Worm (Caenorhabditis elegans): ENCODE results near the gene sea-1.

Gene sea-1

ce11 chrII:3647111-3647510 lies 26.3 kb downstream of the sea-1 start, which contains the start of gene fbxb-33:
Gene fbxb-33 (plus strand): TSS chrII:3647411.
- TF ChIP-seq vab-7 (GFP tag; IDR thresholded peaks at IDR 0.05) (no peak), ceh-44 (GFP tag; IDR thresholded peaks at IDR 0.05) (no peak), ztf-7 (tag; optimal IDR thresholded peaks at IDR 0.05) (no peak)

- no peak for TF ChIP-seq ceh-44 (GFP tag; IDR thresholded peaks at IDR 0.05)
- no peak for TF ChIP-seq php-3 (GFP tag; IDR thresholded peaks at IDR 0.05)
- no peak for TF ChIP-seq jun-1 (tag; optimal IDR thresholded peaks at IDR 0.05)
- TF ChIP-seq sdz-12 (GFP tag; optimal IDR thresholded peaks at IDR 0.05) = no peak
- no peak for TF ChIP-seq hlh-11 (tag; optimal IDR thresholded peaks at IDR 0.05)
- no peak for TF ChIP-seq unc-130 (GFP tag; optimal IDR thresholded peaks at IDR 0.05)
- no peak for TF ChIP-seq daf-16 (GFP tag; optimal IDR thresholded peaks at IDR 0.05)
- TF ChIP-seq daf-16 (tag; optimal IDR thresholded peaks at IDR 0.05) = no peak
- no peak for TF ChIP-seq dmd-6 (GFP tag; IDR thresholded peaks at IDR 0.05)
These were observed 32.2 kb downstream of the sea-1 start, which contains the start of gene M151.1 for ce11 chrII:3641197-3641596. Gene M151.1 (plus strand): TSS chrII:3641497.

ce11 chrII:3640197-3640596 lies 33.2 kb downstream of the sea-1 start, which contains the start of gene M151.10:
Gene M151.10 (minus strand): TSS chrII:3640297.
- no peak for TF ChIP-seq lim-7 (GFP tag; IDR thresholded peaks at IDR 0.05)
- no peak for TF ChIP-seq rbr-2 (tag; optimal IDR thresholded peaks at IDR 0.05)
- TF ChIP-seq cey-2 (tag; optimal IDR thresholded peaks at IDR 0.05; ENCODE audit: borderline replicate concordance, insufficient read depth) = no peak

- TF ChIP-seq skn-1 (tag; optimal IDR thresholded peaks at IDR 0.05) (no peak), fkh-10 (GFP tag; optimal IDR thresholded peaks at IDR 0.05) (no peak), Y105C5A.15 (GFP tag; IDR thresholded peaks at IDR 0.05) (no peak), nhr-76 (tag; optimal IDR thresholded peaks at IDR 0.05) (no peak), nhr-237 (tag; optimal IDR thresholded peaks at IDR 0.05) (no peak), Y5F2A.4 (GFP tag; optimal IDR thresholded peaks at IDR 0.05) (no peak), Y48G9A.11 (GFP tag; IDR thresholded peaks at IDR 0.05) (no peak), jun-1 (tag; optimal IDR thresholded peaks at IDR 0.05) (no peak), spr-3 (GFP tag; optimal IDR thresholded peaks at IDR 0.05) (no peak), nhr-11 (tag; optimal IDR thresholded peaks at IDR 0.05) (no peak), ztf-11 (tag; optimal IDR thresholded peaks at IDR 0.05) (no peak), zfp-3 (GFP tag; conservative IDR thresholded peaks at IDR 0.05) (no peak), duxl-1 (tag; optimal IDR thresholded peaks at IDR 0.05; ENCODE audit: poor library complexity) (no peak), egl-43 (GFP tag; IDR thresholded peaks at IDR 0.05) (no peak)
These were observed 34.2 kb downstream of the sea-1 start, which contains the start of gene fbxb-31 for ce11 chrII:3639238-3639637. Gene fbxb-31 (minus strand): TSS chrII:3639338.

- TF ChIP-seq unc-62 (GFP tag; optimal IDR thresholded peaks at IDR 0.05 in 1 of 2) (peak in 1 of 2 experiments; percentile 82), unc-62 (tag; optimal IDR thresholded peaks at IDR 0.05) (no peak), lin-1 (GFP tag; IDR thresholded peaks at IDR 0.05) (no peak)
These were observed 38.6 kb downstream of the sea-1 start for ce11 chrII:3634765-3635164.

ce11 chrII:3630810-3631209 lies 42.6 kb downstream of the sea-1 start, which contains the start of gene M151.2:
Gene M151.2 (plus strand): TSS chrII:3631110.
- no peak for TF ChIP-seq zfp-3 (GFP tag; conservative IDR thresholded peaks at IDR 0.05)
- TF ChIP-seq nhr-10 (tag; optimal IDR thresholded peaks at IDR 0.05) = no peak
- TF ChIP-seq pqm-1 (tag; optimal IDR thresholded peaks at IDR 0.05) = no peak
- no peak for TF ChIP-seq ceh-28 (tag; optimal IDR thresholded peaks at IDR 0.05)
- no peak for TF ChIP-seq nhr-6 (tag; optimal IDR thresholded peaks at IDR 0.05)
- no peak for TF ChIP-seq egl-43 (GFP tag; IDR thresholded peaks at IDR 0.05)
- TF ChIP-seq R02D3.7 (tag; optimal IDR thresholded peaks at IDR 0.05) = no peak
- TF ChIP-seq hif-1 (tag; optimal IDR thresholded peaks at IDR 0.05) = no peak
- no peak for TF ChIP-seq dmd-8 (GFP tag; IDR thresholded peaks at IDR 0.05)
- no peak for TF ChIP-seq snpc-4 (tag; optimal IDR thresholded peaks at IDR 0.05)
- no peak for TF ChIP-seq saeg-2 (GFP tag; IDR thresholded peaks at IDR 0.05)
- TF ChIP-seq cey-2 (tag; optimal IDR thresholded peaks at IDR 0.05; ENCODE audit: borderline replicate concordance, insufficient read depth) = no peak
- no peak for TF ChIP-seq nhr-48 (tag; optimal IDR thresholded peaks at IDR 0.05)
- no peak for TF ChIP-seq aly-2 (tag; optimal IDR thresholded peaks at IDR 0.05)
- TF ChIP-seq madf-9 (GFP tag; conservative IDR thresholded peaks at IDR 0.05) = no peak
- TF ChIP-seq ces-1 (GFP tag; optimal IDR thresholded peaks at IDR 0.05) = no peak
- no peak for TF ChIP-seq fkh-10 (GFP tag; optimal IDR thresholded peaks at IDR 0.05)
- TF ChIP-seq hlh-11 (tag; optimal IDR thresholded peaks at IDR 0.05) = no peak
- no peak for TF ChIP-seq dmd-9 (GFP tag; IDR thresholded peaks at IDR 0.05)
- no peak for TF ChIP-seq vab-7 (GFP tag; IDR thresholded peaks at IDR 0.05)

Data from whole organism, L4 larva.